Worm (Caenorhabditis elegans) whole organism, L3 larva: ENCODE measurements around the gene syd-1.

Experiments used
- ama-1 ChIP-seq: fragments of 150-350 bp; optimal IDR thresholded peaks from 2 replicates; lab custom pipeline; 2018
- daf-12 ChIP-seq: fragments of 150-350 bp; optimal IDR thresholded peaks from 2 replicates; lab custom pipeline; 2014; ENCODE audit warnings: missing biosample characterization, missing genetic modification reagents, missing genetic modification characterization
- egl-27 ChIP-seq: sonication (generic microtip); optimal IDR thresholded peaks from 4 replicates; lab custom pipeline; 2017; ENCODE audit warnings: missing biosample characterization, missing genetic modification reagents, missing genetic modification characterization
- elt-1 ChIP-seq: fragments of 150-350 bp; optimal IDR thresholded peaks from 2 replicates; lab custom pipeline; 2014; ENCODE audit warnings: missing biosample characterization, missing genetic modification characterization
- elt-2 ChIP-seq: sonication (generic microtip); optimal IDR thresholded peaks from 2 replicates; lab custom pipeline; 2016; ENCODE audit warnings: missing genetic modification reagents, mild to moderate bottlenecking, missing genetic modification characterization, missing compliant biosample characterization
- elt-3 ChIP-seq, 3 experiments: fragments of 150-350 bp in 1 of 3; sonication (generic microtip) in 2 of 3; optimal IDR thresholded peaks; 2 replicates in 2 of 3; 4 replicates in 1 of 3; lab custom pipeline; 2014 to 2017; ENCODE audit warnings: missing biosample characterization in 3 of 3, missing genetic modification characterization in 3 of 3
- fos-1 ChIP-seq: fragments of 150-350 bp; optimal IDR thresholded peaks from 2 replicates; lab custom pipeline; 2014; ENCODE audit warnings: missing biosample characterization, missing genetic modification characterization
- nhr-23 ChIP-seq: fragments of 150-350 bp; optimal IDR thresholded peaks from 2 replicates; lab custom pipeline; 2014; ENCODE audit warnings: missing biosample characterization, missing genetic modification reagents, missing genetic modification characterization
- nhr-77 ChIP-seq: fragments of 150-350 bp; optimal IDR thresholded peaks from 2 replicates; lab custom pipeline; 2014; ENCODE audit warnings: missing biosample characterization, missing genetic modification characterization
- pha-4 ChIP-seq: fragments of 150-350 bp; optimal IDR thresholded peaks from 2 replicates; lab custom pipeline; 2014; ENCODE audit warnings: missing biosample characterization, missing genetic modification reagents, missing genetic modification characterization

- TF ChIP-seq elt-2 (tag; lab: Kevin White, UChicago) (no peak), elt-1 (no peak), pha-4 (tag; lab: Kevin White, UChicago) (no peak), daf-12 (no peak), egl-27 (tag; lab: Kevin White, UChicago) (no peak), ama-1 (lab: Kevin White, UChicago) (no peak), fos-1 (tag; lab: Kevin White, UChicago) (no peak), nhr-77 (no peak), nhr-23 (tag; lab: Kevin White, UChicago) (no peak), elt-3 (tag; optimal IDR thresholded peaks at IDR 0.05; lab: Kevin White, UChicago) (no peak)
Observed at ce11 chrII:7631677-7632210, 37.0 kb upstream of the syd-1 start.
